Fruit fly (Drosophila melanogaster) whole organism, embryonic: ENCODE measurements around the gene CG17362.

Source experiments
- Aef1 ChIP-seq: fragments of 200-800 bp; sonication (Bioruptor generic); IDR thresholded peaks from 3 replicates; pipeline ENCODE4 v1.3.6; 2022; ENCODE audit warnings: missing biosample characterization, missing genetic modification characterization
- Bdp1 ChIP-seq: fragments of 200-800 bp; sonication (Bioruptor generic); optimal IDR thresholded peaks from 3 replicates; lab custom pipeline; 2016; ENCODE audit warnings: missing biosample characterization, missing genetic modification characterization
- CG10366 ChIP-seq: fragments of 200-800 bp; sonication (Bioruptor generic); IDR thresholded peaks from 2 replicates; pipeline ENCODE4 v1.3.6; 2022; ENCODE audit warnings: missing biosample characterization, missing genetic modification characterization
- CG10543 ChIP-seq: fragments of 200-800 bp; sonication (Bioruptor generic); optimal IDR thresholded peaks from 3 replicates; lab custom pipeline; 2017; ENCODE audit warnings: missing biosample characterization, mild to moderate bottlenecking, missing genetic modification characterization, moderate library complexity
- CG11247 ChIP-seq: fragments of 200-800 bp; sonication (Bioruptor generic); IDR thresholded peaks from 2 replicates; pipeline ENCODE4 v1.3.6; 2022; ENCODE audit warnings: missing biosample characterization, missing genetic modification characterization
- CG12659 ChIP-seq: fragments of 200-800 bp; sonication (Bioruptor generic); optimal IDR thresholded peaks from 3 replicates; lab custom pipeline; 2017; ENCODE audit warnings: mild to moderate bottlenecking, missing biosample characterization, missing genetic modification reagents, missing genetic modification characterization
- CG12942 ChIP-seq: fragments of 200-800 bp; sonication (Bioruptor generic); optimal IDR thresholded peaks from 3 replicates; lab custom pipeline; 2016; ENCODE audit warnings: missing biosample characterization, missing genetic modification characterization
- CG14050 ChIP-seq: fragments of 200-800 bp; sonication (Bioruptor generic); IDR thresholded peaks from 3 replicates; pipeline ENCODE4 v1.3.6; 2022; ENCODE audit warnings: missing biosample characterization, missing genetic modification characterization
- CG15696 ChIP-seq: fragments of 200-800 bp; sonication (Bioruptor generic); optimal IDR thresholded peaks from 2 replicates; lab custom pipeline; 2019; ENCODE audit warnings: missing biosample characterization, mild to moderate bottlenecking, missing genetic modification characterization, moderate library complexity
- CG1602 ChIP-seq: fragments of 200-800 bp; sonication (Bioruptor generic); optimal IDR thresholded peaks from 3 replicates; lab custom pipeline; 2016; ENCODE audit warnings: missing biosample characterization, missing genetic modification characterization
- CG17612 ChIP-seq: fragments of 200-800 bp; sonication (Bioruptor generic); IDR thresholded peaks from 2 replicates; pipeline ENCODE4 v1.3.6; 2022; ENCODE audit warnings: missing biosample characterization, missing genetic modification characterization
- CG2116 ChIP-seq: fragments of 200-800 bp; sonication (Bioruptor generic); optimal IDR thresholded peaks from 3 replicates; lab custom pipeline; 2018; ENCODE audit warnings: missing biosample characterization, mild to moderate bottlenecking, missing genetic modification characterization
- CG31441 ChIP-seq: fragments of 200-800 bp; sonication (Bioruptor generic); IDR thresholded peaks from 2 replicates; pipeline ENCODE4 v1.3.6; 2022; ENCODE audit warnings: missing biosample characterization, missing genetic modification characterization
- CG4617 ChIP-seq: fragments of 200-800 bp; sonication (Bioruptor generic); optimal IDR thresholded peaks from 3 replicates; lab custom pipeline; 2016; ENCODE audit warnings: missing biosample characterization, missing genetic modification characterization, borderline replicate concordance
- CG6765 ChIP-seq: fragments of 200-800 bp; sonication (Bioruptor generic); optimal IDR thresholded peaks from 3 replicates; lab custom pipeline; 2017; ENCODE audit warnings: missing biosample characterization, mild to moderate bottlenecking, missing genetic modification characterization
- CG7839 ChIP-seq: fragments of 200-800 bp; sonication (Bioruptor generic); optimal IDR thresholded peaks from 3 replicates; lab custom pipeline; 2018; ENCODE audit warnings: missing biosample characterization, mild to moderate bottlenecking, missing genetic modification characterization, moderate library complexity
- CG8924 ChIP-seq: fragments of 200-800 bp; optimal IDR thresholded peaks from 3 replicates; lab custom pipeline; 2019; ENCODE audit warnings: missing biosample characterization, mild to moderate bottlenecking, missing genetic modification characterization, moderate library complexity
- CG9215 ChIP-seq: fragments of 200-800 bp; sonication (Bioruptor generic); IDR thresholded peaks from 2 replicates; pipeline ENCODE4 v1.3.6; 2022; ENCODE audit warnings: missing biosample characterization, missing genetic modification characterization
- Doc3 ChIP-seq: fragments of 200-800 bp; sonication (Bioruptor generic); IDR thresholded peaks from 3 replicates; pipeline ENCODE4 v1.3.6; 2022; ENCODE audit warnings: missing biosample characterization, missing genetic modification characterization; ENCODE audit not compliant: partially characterized antibody
- E2f1 ChIP-seq: fragments of 200-800 bp; sonication (Bioruptor generic); IDR thresholded peaks from 2 replicates; pipeline ENCODE4 v1.3.6; 2022; ENCODE audit warnings: missing biosample characterization, missing genetic modification characterization
- Eip74EF ChIP-seq, 2 experiments: fragments of 200-800 bp in 1 of 2; fragments of >200 bp in 1 of 2; sonication (Bioruptor generic) in 1 of 2; optimal IDR thresholded peaks; 2 replicates each; lab custom pipeline; 2017 to 2019; ENCODE audit warnings: missing biosample characterization in 2 of 2, missing genetic modification characterization in 2 of 2, mild to moderate bottlenecking in 1 of 2, moderate library complexity in 1 of 2
- Hand ChIP-seq: fragments of 200-800 bp; sonication (Bioruptor generic); optimal IDR thresholded peaks from 2 replicates; lab custom pipeline; 2017; ENCODE audit warnings: mild to moderate bottlenecking, missing biosample characterization, missing genetic modification reagents, missing genetic modification characterization
- Hmx ChIP-seq: fragments of 200-800 bp; sonication (Bioruptor generic); optimal IDR thresholded peaks from 2 replicates; lab custom pipeline; 2016; ENCODE audit warnings: missing biosample characterization, missing genetic modification characterization
- Hr39 ChIP-seq: fragments of >200 bp; optimal IDR thresholded peaks from 2 replicates; lab custom pipeline; 2017
- Kr ChIP-seq: fragments of 200-800 bp; sonication (Bioruptor generic); optimal IDR thresholded peaks from 2 replicates; lab custom pipeline; 2017; ENCODE audit warnings: missing biosample characterization, mild to moderate bottlenecking, missing genetic modification characterization
- Scr ChIP-seq: fragments of 200-800 bp; sonication (Bioruptor generic); IDR thresholded peaks from 2 replicates; pipeline ENCODE4 v1.3.6; 2022; ENCODE audit warnings: missing biosample characterization, missing genetic modification characterization; ENCODE audit not compliant: partially characterized antibody
- Six4 ChIP-seq: fragments of 200-800 bp; sonication (Bioruptor generic); optimal IDR thresholded peaks from 2 replicates; lab custom pipeline; 2016; ENCODE audit warnings: missing biosample characterization, missing genetic modification characterization
- bab2 ChIP-seq: fragments of 200-800 bp; sonication (Bioruptor generic); optimal IDR thresholded peaks from 2 replicates; lab custom pipeline; 2016; ENCODE audit warnings: missing biosample characterization, missing genetic modification characterization
- cas ChIP-seq: fragments of 200-800 bp; sonication (Bioruptor generic); IDR thresholded peaks from 2 replicates; pipeline ENCODE4 v1.3.6; 2022; ENCODE audit warnings: missing biosample characterization, missing genetic modification characterization
- ci ChIP-seq: fragments of 200-800 bp; sonication (Bioruptor generic); IDR thresholded peaks from 3 replicates; pipeline ENCODE4 v1.3.6; 2022; ENCODE audit warnings: missing biosample characterization, missing genetic modification characterization
- crp ChIP-seq, 2 experiments: fragments of 200-800 bp; sonication (Bioruptor generic); optimal IDR thresholded peaks; 2 replicates in 1 of 2; 3 replicates in 1 of 2; lab custom pipeline; 2017; ENCODE audit warnings: missing biosample characterization in 2 of 2, missing genetic modification characterization in 2 of 2, mild to moderate bottlenecking in 1 of 2, moderate library complexity in 1 of 2
- dan ChIP-seq: fragments of 200-800 bp; sonication (Bioruptor generic); IDR thresholded peaks from 2 replicates; pipeline ENCODE4 v1.3.6; 2022; ENCODE audit warnings: missing biosample characterization, missing genetic modification characterization
- dati ChIP-seq: fragments of 200-800 bp; sonication (Bioruptor generic); IDR thresholded peaks from 2 replicates; pipeline ENCODE4 v1.3.6; 2022; ENCODE audit warnings: missing biosample characterization, missing genetic modification characterization
- ewg ChIP-seq: fragments of 200-800 bp; sonication (Bioruptor generic); optimal IDR thresholded peaks from 3 replicates; lab custom pipeline; 2017; ENCODE audit warnings: mild to moderate bottlenecking, missing biosample characterization, missing genetic modification reagents, missing genetic modification characterization
- gce ChIP-seq: fragments of 200-800 bp; sonication (Bioruptor generic); IDR thresholded peaks from 3 replicates; pipeline ENCODE4 v1.3.6; 2022; ENCODE audit warnings: missing biosample characterization, missing genetic modification characterization
- gcm2 ChIP-seq: fragments of 200-800 bp; sonication (Bioruptor generic); optimal IDR thresholded peaks from 2 replicates; lab custom pipeline; 2016; ENCODE audit warnings: missing biosample characterization, missing genetic modification characterization
- ind ChIP-seq: fragments of 200-800 bp; sonication (Bioruptor generic); optimal IDR thresholded peaks from 3 replicates; lab custom pipeline; 2016; ENCODE audit warnings: missing biosample characterization, missing genetic modification characterization
- insv ChIP-seq, 2 experiments: fragments of 200-800 bp; sonication (Bioruptor generic); optimal IDR thresholded peaks; 3 replicates each; lab custom pipeline; 2016 to 2018; ENCODE audit warnings: missing biosample characterization in 2 of 2, missing genetic modification characterization in 2 of 2
- kni ChIP-seq: fragments of 200-800 bp; sonication (Bioruptor generic); optimal IDR thresholded peaks from 3 replicates; lab custom pipeline; 2017; ENCODE audit warnings: mild to moderate bottlenecking, missing biosample characterization, missing genetic modification reagents, missing genetic modification characterization
- lab ChIP-seq: fragments of 200-800 bp; sonication (Bioruptor generic); optimal IDR thresholded peaks from 3 replicates; lab custom pipeline; 2017; ENCODE audit warnings: missing biosample characterization, missing genetic modification characterization, mild to moderate bottlenecking, moderate library complexity, missing genetic modification reagents
- lov ChIP-seq, 2 experiments: fragments of 200-800 bp in 1 of 2; fragments of >200 bp in 1 of 2; sonication (Bioruptor generic) in 1 of 2; IDR thresholded peaks in 1 of 2; optimal IDR thresholded peaks in 1 of 2; 2 replicates in 1 of 2; 3 replicates in 1 of 2; pipeline versions ENCODE4 v1.3.6 to Lab custom; 2017 to 2022; ENCODE audit warnings: missing biosample characterization in 1 of 2, missing genetic modification characterization in 1 of 2
- onecut ChIP-seq: fragments of 200-800 bp; sonication (Bioruptor generic); IDR thresholded peaks from 2 replicates; pipeline ENCODE4 v1.3.6; 2022; ENCODE audit warnings: missing biosample characterization, missing genetic modification characterization
- org-1 ChIP-seq: fragments of 200-800 bp; sonication (Bioruptor generic); optimal IDR thresholded peaks from 2 replicates; lab custom pipeline; 2017; ENCODE audit warnings: missing biosample characterization, missing genetic modification characterization
- pb ChIP-seq: fragments of 200-800 bp; sonication (Bioruptor generic); optimal IDR thresholded peaks from 3 replicates; lab custom pipeline; 2016; ENCODE audit warnings: missing biosample characterization, missing genetic modification characterization
- sima ChIP-seq: fragments of 200-800 bp; sonication (Bioruptor generic); optimal IDR thresholded peaks from 2 replicates; lab custom pipeline; 2016; ENCODE audit warnings: missing biosample characterization, missing genetic modification characterization
- tll ChIP-seq, 2 experiments: fragments of 200-800 bp in 1 of 2; fragments of >200 bp in 1 of 2; sonication (Bioruptor generic) in 1 of 2; optimal IDR thresholded peaks; 2 replicates each; lab custom pipeline; 2017 to 2019; ENCODE audit warnings: missing biosample characterization in 2 of 2, missing genetic modification characterization in 2 of 2, mild to moderate bottlenecking in 1 of 2, moderate library complexity in 1 of 2
- trem ChIP-seq: fragments of 200-800 bp; optimal IDR thresholded peaks from 3 replicates; lab custom pipeline; 2019; ENCODE audit warnings: missing biosample characterization, mild to moderate bottlenecking, missing genetic modification characterization, moderate library complexity
- zf30C ChIP-seq: fragments of 200-800 bp; sonication (Bioruptor generic); optimal IDR thresholded peaks from 3 replicates; lab custom pipeline; 2018; ENCODE audit warnings: missing biosample characterization, mild to moderate bottlenecking, missing genetic modification characterization
- zfh1 ChIP-seq: fragments of 200-800 bp; sonication (Bioruptor generic); IDR thresholded peaks from 3 replicates; pipeline ENCODE4 v1.3.6; 2022; ENCODE audit warnings: missing biosample characterization, missing genetic modification characterization

Gene CG17362

DNA sequence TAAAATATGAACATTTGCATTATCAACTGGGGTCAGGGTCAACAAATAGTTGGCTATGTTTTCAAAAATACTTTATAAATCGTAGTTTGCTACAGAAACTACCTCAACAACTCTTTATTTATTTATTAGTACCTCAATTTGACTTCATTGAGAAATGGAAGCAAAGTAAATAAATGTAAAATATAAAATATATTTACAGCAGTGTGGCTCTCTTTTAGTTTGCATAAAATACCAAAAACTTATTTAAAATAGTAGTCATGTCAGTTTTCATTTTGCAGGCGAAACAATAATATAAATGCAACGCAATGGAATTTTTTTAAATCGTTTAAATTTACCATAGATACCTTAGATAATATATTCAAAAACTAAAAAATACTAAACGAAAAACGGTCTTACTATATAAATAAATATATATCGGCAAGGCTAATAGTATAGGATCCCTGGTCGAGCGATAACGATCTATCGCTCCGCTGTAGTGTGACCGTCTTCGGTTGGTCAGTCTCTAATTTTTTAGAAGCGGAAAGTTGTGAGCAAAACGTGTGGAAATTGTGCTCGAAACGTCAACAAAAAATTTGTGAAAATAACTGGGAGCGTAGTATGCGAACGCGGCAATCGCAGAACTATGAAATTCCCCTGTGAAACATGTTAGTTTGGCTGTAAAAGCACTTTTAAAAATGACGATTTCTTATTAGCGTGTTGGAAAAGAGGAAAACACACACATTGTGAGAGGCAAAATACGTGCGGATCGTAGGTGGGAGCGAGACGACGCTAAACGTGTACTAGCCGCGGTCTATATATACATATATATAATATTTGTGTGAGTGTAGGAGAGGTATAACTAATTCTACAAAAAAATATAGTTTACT lies 15.5 kb downstream of the CG17362 start, which contains the start of the genes Nprl3 and upSET (continued):
- TF ChIP-seq CG31441 (GFP tag; lab: Robert Waterston, UW): no peak; the same call in 1 of the 2 replicates
- TF ChIP-seq ind (GFP tag; lab: Kevin White, UChicago): no peak
- TF ChIP-seq CG8924: no peak
- no peak for TF ChIP-seq CG6765 (GFP tag; lab: Kevin White, UChicago)
- TF ChIP-seq pb (GFP tag; lab: Kevin White, UChicago): no peak
- peak; percentile 11 for TF ChIP-seq CG4617
- TF ChIP-seq trem (tag; lab: Kevin White, UChicago): peak; percentile 88
- no peak for TF ChIP-seq CG14050 (GFP tag; lab: Robert Waterston, UW)
- TF ChIP-seq Doc3 (GFP tag; lab: Robert Waterston, UW): peak; percentile 80
- peak; percentile 53 for TF ChIP-seq CG12659 (GFP tag; lab: Kevin White, UChicago)
- TF ChIP-seq Bdp1 (GFP tag; lab: Kevin White, UChicago): no peak
- TF ChIP-seq Hr39 (lab: Kevin White, UChicago): no peak
- no peak for TF ChIP-seq CG9215 (GFP tag; lab: Robert Waterston, UW)
- peak; percentile 87 for TF ChIP-seq Scr (GFP tag; lab: Robert Waterston, UW)
- no peak for TF ChIP-seq CG10543 (GFP tag; lab: Kevin White, UChicago)
- TF ChIP-seq lab (GFP tag; lab: Kevin White, UChicago): peak; percentile 45
- TF ChIP-seq CG10366 (GFP tag; lab: Robert Waterston, UW): no peak
- peak; percentile 78 for TF ChIP-seq onecut (GFP tag; lab: Robert Waterston, UW)
- no peak for TF ChIP-seq ewg
- TF ChIP-seq E2f1 (GFP tag; lab: Robert Waterston, UW): no peak
- no peak for TF ChIP-seq Eip74EF (GFP tag; optimal IDR thresholded peaks at IDR 0.05; lab: Kevin White, UChicago)
- peak; percentile 16 for TF ChIP-seq CG7839
- TF ChIP-seq Six4 (GFP tag; lab: Kevin White, UChicago): no peak
- TF ChIP-seq zfh1: no peak
- TF ChIP-seq tll (GFP tag; optimal IDR thresholded peaks at IDR 0.05; lab: Kevin White, UChicago): no peak
- no peak for TF ChIP-seq dati
- TF ChIP-seq CG12942 (GFP tag; lab: Kevin White, UChicago): no peak
- TF ChIP-seq sima (GFP tag; lab: Kevin White, UChicago): no peak
- no peak for TF ChIP-seq dan (GFP tag; lab: Robert Waterston, UW)
- TF ChIP-seq gce (GFP tag; lab: Robert Waterston, UW): no peak
- TF ChIP-seq CG17612 (GFP tag; lab: Robert Waterston, UW): no peak
- peak in 1 of 2 experiments; percentile 26 for TF ChIP-seq crp (GFP tag; optimal IDR thresholded peaks at IDR 0.05; lab: Kevin White, UChicago)
- no peak for TF ChIP-seq bab2
- TF ChIP-seq insv (GFP tag; optimal IDR thresholded peaks at IDR 0.05; lab: Kevin White, UChicago): peak in 1 of 2 experiments; percentile 27
- TF ChIP-seq lov (optimal IDR thresholded peaks at IDR 0.05; lab: Kevin White, UChicago): no peak
- no peak for TF ChIP-seq lov (GFP tag; IDR thresholded peaks at IDR 0.05; lab: Robert Waterston, UW)
- no peak for TF ChIP-seq CG11247 (GFP tag; lab: Robert Waterston, UW)
- no peak for TF ChIP-seq org-1 (GFP tag; lab: Kevin White, UChicago)
- TF ChIP-seq Hand (GFP tag; lab: Kevin White, UChicago): no peak
- TF ChIP-seq Hmx (GFP tag; lab: Kevin White, UChicago): no peak
- TF ChIP-seq CG1602 (GFP tag; lab: Kevin White, UChicago): no peak
- no peak for TF ChIP-seq gcm2 (GFP tag; lab: Kevin White, UChicago)
- TF ChIP-seq CG2116 (GFP tag; lab: Kevin White, UChicago): peak; percentile 66
- no peak for TF ChIP-seq Aef1
- TF ChIP-seq zf30C (GFP tag; lab: Kevin White, UChicago): no peak
- no peak; the same call in 2 of the 3 replicates for TF ChIP-seq ci (GFP tag; lab: Robert Waterston, UW)
- TF ChIP-seq cas (GFP tag; lab: Robert Waterston, UW): no peak
- no peak for TF ChIP-seq CG15696
- TF ChIP-seq kni (GFP tag; lab: Kevin White, UChicago): no peak
- no peak for TF ChIP-seq Kr (GFP tag; lab: Kevin White, UChicago)
